Worm (Caenorhabditis elegans) whole organism, L3 larva: ENCODE results near the gene F59A6.3.
A peak's percentile ranks its signal among the peaks of the same experiment; 100 is the strongest.

ENCODE experiments used
- R02D3.7 ChIP-seq: fragments of 150-350 bp; optimal IDR thresholded peaks from 2 replicates; lab custom pipeline; 2014; ENCODE audit warnings: missing biosample characterization, missing genetic modification characterization
- ZK546.5 ChIP-seq: sonication (generic microtip); optimal IDR thresholded peaks from 2 replicates; lab custom pipeline; 2017; ENCODE audit warnings: missing biosample characterization, missing genetic modification characterization
- aly-2 ChIP-seq: fragments of 150-350 bp; optimal IDR thresholded peaks from 2 replicates; lab custom pipeline; 2014; ENCODE audit warnings: missing biosample characterization, missing genetic modification characterization
- ama-1 ChIP-seq: fragments of 150-350 bp; optimal IDR thresholded peaks from 2 replicates; lab custom pipeline; 2018
- ceh-16 ChIP-seq: sonication (generic microtip); optimal IDR thresholded peaks from 2 replicates; lab custom pipeline; 2017; ENCODE audit warnings: missing biosample characterization, missing genetic modification characterization
- ceh-28 ChIP-seq: fragments of 150-350 bp; optimal IDR thresholded peaks from 2 replicates; lab custom pipeline; 2014; ENCODE audit warnings: missing biosample characterization, missing genetic modification reagents, missing genetic modification characterization
- ceh-82 ChIP-seq: fragments of 150-350 bp; optimal IDR thresholded peaks from 2 replicates; lab custom pipeline; 2014; ENCODE audit warnings: missing biosample characterization, missing genetic modification characterization
- ceh-9 ChIP-seq: sonication (generic microtip); optimal IDR thresholded peaks from 2 replicates; lab custom pipeline; 2018; ENCODE audit warnings: missing biosample characterization, missing genetic modification characterization
- daf-12 ChIP-seq: fragments of 150-350 bp; optimal IDR thresholded peaks from 2 replicates; lab custom pipeline; 2014; ENCODE audit warnings: missing biosample characterization, missing genetic modification reagents, missing genetic modification characterization
- egl-5 ChIP-seq: fragments of 150-350 bp; optimal IDR thresholded peaks from 2 replicates; lab custom pipeline; 2017; ENCODE audit warnings: missing biosample characterization, missing genetic modification reagents, missing genetic modification characterization, inconsistent platforms
- elt-1 ChIP-seq: fragments of 150-350 bp; optimal IDR thresholded peaks from 2 replicates; lab custom pipeline; 2014; ENCODE audit warnings: missing biosample characterization, missing genetic modification characterization
- elt-2 ChIP-seq: sonication (generic microtip); optimal IDR thresholded peaks from 2 replicates; lab custom pipeline; 2016; ENCODE audit warnings: missing genetic modification reagents, mild to moderate bottlenecking, missing genetic modification characterization, missing compliant biosample characterization
- elt-3 ChIP-seq, 3 experiments: fragments of 150-350 bp in 1 of 3; sonication (generic microtip) in 2 of 3; optimal IDR thresholded peaks; 2 replicates in 2 of 3; 4 replicates in 1 of 3; lab custom pipeline; 2014 to 2017; ENCODE audit warnings: missing biosample characterization in 3 of 3, missing genetic modification characterization in 3 of 3
- eor-1 ChIP-seq, 2 experiments: fragments of 150-350 bp; optimal IDR thresholded peaks; 2 replicates each; lab custom pipeline; 2014 to 2018; ENCODE audit warnings: missing biosample characterization in 2 of 2, missing genetic modification characterization in 2 of 2
- fkh-10 ChIP-seq: sonication (generic microtip); optimal IDR thresholded peaks from 2 replicates; lab custom pipeline; 2017; ENCODE audit warnings: missing biosample characterization, missing genetic modification reagents, missing genetic modification characterization
- fkh-2 ChIP-seq: fragments of 150-350 bp; optimal IDR thresholded peaks from 2 replicates; lab custom pipeline; 2014; ENCODE audit warnings: missing biosample characterization, missing genetic modification reagents, missing genetic modification characterization
- fos-1 ChIP-seq: fragments of 150-350 bp; optimal IDR thresholded peaks from 2 replicates; lab custom pipeline; 2014; ENCODE audit warnings: missing biosample characterization, missing genetic modification characterization
- hmg-11 ChIP-seq: sonication (generic microtip); optimal IDR thresholded peaks from 2 replicates; lab custom pipeline; 2016; ENCODE audit warnings: missing genetic modification characterization, missing compliant biosample characterization
- lin-15B ChIP-seq: fragments of 150-350 bp; optimal IDR thresholded peaks from 2 replicates; lab custom pipeline; 2014; ENCODE audit warnings: missing biosample characterization, missing genetic modification characterization
- lin-39 ChIP-seq: fragments of 150-350 bp; optimal IDR thresholded peaks from 2 replicates; lab custom pipeline; 2018; ENCODE audit warnings: missing biosample characterization, missing genetic modification reagents, missing genetic modification characterization
- lsy-12 ChIP-seq: sonication (generic microtip); optimal IDR thresholded peaks from 2 replicates; lab custom pipeline; 2016; ENCODE audit warnings: mild to moderate bottlenecking, missing genetic modification characterization, missing compliant biosample characterization
- mdl-1 ChIP-seq: fragments of 150-350 bp; optimal IDR thresholded peaks from 2 replicates; lab custom pipeline; 2014; ENCODE audit warnings: missing biosample characterization, missing genetic modification characterization
- mml-1 ChIP-seq: fragments of 150-350 bp; sonication (generic microtip); optimal IDR thresholded peaks from 3 replicates; lab custom pipeline; 2014; ENCODE audit warnings: missing biosample characterization, missing genetic modification characterization
- nfya-1 ChIP-seq: sonication (generic microtip); optimal IDR thresholded peaks from 2 replicates; lab custom pipeline; 2017; ENCODE audit warnings: missing genetic modification characterization, mild to moderate bottlenecking, missing compliant biosample characterization, antibody characterized with exemption, moderate library complexity; ENCODE audit not compliant: insufficient read depth
- nhr-11 ChIP-seq: fragments of 150-350 bp; optimal IDR thresholded peaks from 2 replicates; lab custom pipeline; 2014; ENCODE audit warnings: missing biosample characterization, missing genetic modification characterization
- nhr-12 ChIP-seq: fragments of 150-350 bp; optimal IDR thresholded peaks from 2 replicates; lab custom pipeline; 2014; ENCODE audit warnings: missing biosample characterization, missing genetic modification characterization
- nhr-23 ChIP-seq: fragments of 150-350 bp; optimal IDR thresholded peaks from 2 replicates; lab custom pipeline; 2014; ENCODE audit warnings: missing biosample characterization, missing genetic modification reagents, missing genetic modification characterization
- nhr-237 ChIP-seq: fragments of 150-350 bp; optimal IDR thresholded peaks from 2 replicates; lab custom pipeline; 2014; ENCODE audit warnings: missing biosample characterization, missing genetic modification characterization
- nhr-25 ChIP-seq: sonication (generic microtip); optimal IDR thresholded peaks from 2 replicates; lab custom pipeline; 2017; ENCODE audit warnings: missing biosample characterization, missing genetic modification characterization
- nhr-43 ChIP-seq: sonication (generic microtip); optimal IDR thresholded peaks from 2 replicates; lab custom pipeline; 2016; ENCODE audit warnings: mild to moderate bottlenecking, missing genetic modification characterization, missing compliant biosample characterization; ENCODE audit not compliant: poor library complexity, severe bottlenecking
- nhr-67 ChIP-seq: fragments of 150-350 bp; optimal IDR thresholded peaks from 2 replicates; lab custom pipeline; 2014; ENCODE audit warnings: missing biosample characterization, missing genetic modification characterization
- nhr-76 ChIP-seq: fragments of 150-350 bp; sonication (generic microtip); optimal IDR thresholded peaks from 5 replicates; lab custom pipeline; 2014; ENCODE audit warnings: missing biosample characterization, missing genetic modification characterization
- nhr-77 ChIP-seq: fragments of 150-350 bp; optimal IDR thresholded peaks from 2 replicates; lab custom pipeline; 2014; ENCODE audit warnings: missing biosample characterization, missing genetic modification characterization
- pha-4 ChIP-seq: fragments of 150-350 bp; optimal IDR thresholded peaks from 2 replicates; lab custom pipeline; 2014; ENCODE audit warnings: missing biosample characterization, missing genetic modification reagents, missing genetic modification characterization
- sea-2 ChIP-seq: fragments of 150-350 bp; sonication (generic microtip); optimal IDR thresholded peaks from 4 replicates; lab custom pipeline; 2014; ENCODE audit warnings: missing biosample characterization, missing genetic modification reagents, missing genetic modification characterization
- skn-1 ChIP-seq: fragments of 150-350 bp; optimal IDR thresholded peaks from 2 replicates; lab custom pipeline; 2014; ENCODE audit warnings: missing biosample characterization, missing genetic modification characterization
- snpc-4 ChIP-seq: fragments of 150-350 bp; optimal IDR thresholded peaks from 2 replicates; lab custom pipeline; 2014; ENCODE audit warnings: missing biosample characterization, missing genetic modification characterization
- unc-62 ChIP-seq: fragments of 150-350 bp; sonication (generic microtip); optimal IDR thresholded peaks from 4 replicates; lab custom pipeline; 2014; ENCODE audit warnings: missing biosample characterization, missing genetic modification reagents, missing genetic modification characterization
- ztf-4 ChIP-seq: fragments of 150-350 bp; optimal IDR thresholded peaks from 2 replicates; lab custom pipeline; 2014; ENCODE audit warnings: missing biosample characterization, missing genetic modification characterization

Gene F59A6.3

ce11 chrII:5032669-5033068, 24.5 kb downstream of the F59A6.3 start (continued):
- TF ChIP-seq nhr-43 (peak; percentile 63), nhr-77 (tag; lab: Kevin White, UChicago) (no peak), mdl-1 (tag; lab: Kevin White, UChicago) (no peak), egl-5 (tag; lab: Kevin White, UChicago) (no peak), ztf-4 (tag; lab: Kevin White, UChicago) (no peak), elt-1 (tag; lab: Kevin White, UChicago) (no peak)

- TF ChIP-seq ZK546.5 (no peak), elt-3 (tag; optimal IDR thresholded peaks at IDR 0.05; lab: Kevin White, UChicago) (no peak), nhr-77 (tag; lab: Kevin White, UChicago) (no peak), aly-2 (tag; lab: Kevin White, UChicago) (no peak), snpc-4 (tag; lab: Kevin White, UChicago) (no peak), eor-1 (tag; optimal IDR thresholded peaks at IDR 0.05; lab: Kevin White, UChicago) (no peak), sea-2 (GFP tag; lab: Kevin White, UChicago) (no peak), ceh-9 (tag; lab: Kevin White, UChicago) (no peak), elt-2 (tag; lab: Kevin White, UChicago) (no peak), nhr-237 (tag; lab: Kevin White, UChicago) (no peak), fkh-2 (no peak)
Observed at ce11 chrII:5033935-5034334, 25.8 kb downstream of the F59A6.3 start, which contains the start of gene F33G12.3. TSS of gene F33G12.3 (minus strand) at chrII:5034035.

ce11 chrII:5036128-5036527, 28.0 kb downstream of the F59A6.3 start, which contains the start of gene lrr-1:
TSS of gene lrr-1 (minus strand) at chrII:5036439.
- TF ChIP-seq nhr-77 (tag; lab: Kevin White, UChicago) (peak; percentile 12), elt-2 (tag; lab: Kevin White, UChicago) (peak; percentile 32), ceh-82 (tag; lab: Kevin White, UChicago) (no peak), sea-2 (GFP tag; lab: Kevin White, UChicago) (no peak), ceh-28 (no peak), ceh-9 (tag; lab: Kevin White, UChicago) (no peak)

ce11 chrII:5039912-5040311, 31.8 kb downstream of the F59A6.3 start, which contains the start of gene golg-2:
TSS of gene golg-2 (minus strand) at chrII:5040091.
- TF ChIP-seq nhr-25 (tag; lab: Kevin White, UChicago): no peak
- no peak for TF ChIP-seq R02D3.7
- TF ChIP-seq ceh-28: no peak
- no peak for TF ChIP-seq nhr-76 (tag; lab: Kevin White, UChicago)
- TF ChIP-seq ceh-16 (tag; lab: Kevin White, UChicago): no peak
- TF ChIP-seq nhr-77 (tag; lab: Kevin White, UChicago): no peak
- TF ChIP-seq nhr-67: no peak
- TF ChIP-seq lsy-12: no peak
- TF ChIP-seq mdl-1 (tag; lab: Kevin White, UChicago): no peak
- TF ChIP-seq nhr-43: no peak
- no peak for TF ChIP-seq nhr-237 (tag; lab: Kevin White, UChicago)
- TF ChIP-seq ZK546.5: no peak
- no peak for TF ChIP-seq fkh-10
- no peak for TF ChIP-seq daf-12 (tag; lab: Kevin White, UChicago)
- no peak for TF ChIP-seq eor-1 (tag; optimal IDR thresholded peaks at IDR 0.05; lab: Kevin White, UChicago)
- TF ChIP-seq fos-1 (tag; lab: Kevin White, UChicago): no peak
- TF ChIP-seq pha-4 (tag; lab: Kevin White, UChicago): peak; percentile 37
- TF ChIP-seq lin-39: no peak
- TF ChIP-seq nhr-11 (tag; lab: Kevin White, UChicago): no peak
- TF ChIP-seq ceh-82 (tag; lab: Kevin White, UChicago): no peak
- TF ChIP-seq mml-1 (tag; lab: Kevin White, UChicago): no peak
- TF ChIP-seq elt-2 (tag; lab: Kevin White, UChicago): peak; percentile 48
- no peak for TF ChIP-seq aly-2 (tag; lab: Kevin White, UChicago)
- TF ChIP-seq nhr-12 (tag; lab: Kevin White, UChicago): no peak
- no peak for TF ChIP-seq sea-2 (GFP tag; lab: Kevin White, UChicago)
- no peak for TF ChIP-seq skn-1 (tag; lab: Kevin White, UChicago)
- TF ChIP-seq nhr-23 (tag; lab: Kevin White, UChicago): no peak
- TF ChIP-seq ama-1 (lab: Kevin White, UChicago): peak; percentile 47
- TF ChIP-seq lin-15B (tag; lab: Kevin White, UChicago): no peak
- peak; percentile 17 for TF ChIP-seq nfya-1 (tag; lab: Kevin White, UChicago)
- peak; percentile 20 for TF ChIP-seq hmg-11
- no peak for TF ChIP-seq elt-1 (tag; lab: Kevin White, UChicago)
- no peak for TF ChIP-seq egl-5 (tag; lab: Kevin White, UChicago)
- no peak for TF ChIP-seq elt-3 (tag; optimal IDR thresholded peaks at IDR 0.05; lab: Kevin White, UChicago)
- no peak for TF ChIP-seq unc-62 (GFP tag; lab: Kevin White, UChicago)
- TF ChIP-seq, all 47 proteins: peak for 5
